Worm (Caenorhabditis elegans): Measurements from ENCODE around the gene F18E3.13.

DNA sequence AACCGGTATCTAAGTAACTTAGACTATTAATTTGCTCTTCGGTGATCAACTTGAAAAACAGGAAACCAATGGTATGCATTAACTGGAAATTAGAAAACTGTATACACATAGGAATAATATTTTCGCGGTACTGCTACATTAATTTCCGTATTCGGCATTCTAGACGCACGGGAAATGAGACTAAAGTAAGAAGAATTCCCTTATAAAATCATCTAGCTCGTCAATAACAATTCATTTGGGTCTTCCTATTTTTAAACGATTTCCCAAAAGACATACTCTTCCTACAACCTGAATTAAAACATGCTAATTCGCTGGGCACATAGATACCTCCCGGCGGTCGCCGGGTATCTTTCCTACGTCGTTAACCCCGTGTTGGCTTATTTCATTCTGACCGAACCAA is 13.6 kb upstream of the F18E3.13 start, which contains the start of gene srj-13:
- TF ChIP-seq dmd-4 (tag; optimal IDR thresholded peaks at IDR 0.05; ENCODE audit: borderline replicate concordance) (no peak), pqm-1 (tag; optimal IDR thresholded peaks at IDR 0.05) (no peak), nhr-11 (tag; optimal IDR thresholded peaks at IDR 0.05) (no peak), ama-1 (optimal IDR thresholded peaks at IDR 0.05) (no peak), T23F11.4 (GFP tag; optimal IDR thresholded peaks at IDR 0.05) (no peak)

All from whole organism, late embryonic.